Fruit fly (Drosophila melanogaster) whole organism, prepupa: Measurements from ENCODE around the gene Sec16.

Source experiments
- Blimp-1 ChIP-seq: fragments of 200-800 bp; sonication (Bioruptor generic); optimal IDR thresholded peaks from 3 replicates; lab custom pipeline; 2017; ENCODE audit warnings: missing biosample characterization, missing genetic modification characterization, mild to moderate bottlenecking, moderate library complexity, missing genetic modification reagents
- CG10631 ChIP-seq: fragments of 200-800 bp; sonication (Bioruptor generic); optimal IDR thresholded peaks from 2 replicates; lab custom pipeline; 2016; ENCODE audit warnings: missing biosample characterization, missing genetic modification characterization
- CG10669 ChIP-seq: fragments of 200-800 bp; sonication (Bioruptor generic); optimal IDR thresholded peaks from 3 replicates; lab custom pipeline; 2018; ENCODE audit warnings: missing biosample characterization, mild to moderate bottlenecking, missing genetic modification characterization, moderate library complexity
- CG11294 ChIP-seq: fragments of 200-800 bp; sonication (Bioruptor generic); IDR thresholded peaks from 2 replicates; pipeline ENCODE4 v1.3.6; 2022; ENCODE audit warnings: missing biosample characterization, missing genetic modification characterization
- CG11762 ChIP-seq: fragments of 200-800 bp; sonication (Bioruptor generic); optimal IDR thresholded peaks from 3 replicates; lab custom pipeline; 2016; ENCODE audit warnings: missing biosample characterization, missing genetic modification characterization; ENCODE audit not compliant: insufficient read depth
- CG11902 ChIP-seq: fragments of 200-800 bp; sonication (Bioruptor generic); optimal IDR thresholded peaks from 3 replicates; lab custom pipeline; 2016; ENCODE audit warnings: missing biosample characterization, missing genetic modification characterization
- CG15336 ChIP-seq: fragments of 200-800 bp; sonication (Bioruptor generic); IDR thresholded peaks from 2 replicates; pipeline ENCODE4 v1.3.6; 2022; ENCODE audit warnings: missing biosample characterization, missing genetic modification characterization
- CG1621 ChIP-seq: fragments of 200-800 bp; sonication (Bioruptor generic); optimal IDR thresholded peaks from 3 replicates; lab custom pipeline; 2018; ENCODE audit warnings: missing biosample characterization, mild to moderate bottlenecking, missing genetic modification characterization
- CG16779 ChIP-seq: fragments of 200-800 bp; sonication (Bioruptor generic); optimal IDR thresholded peaks from 3 replicates; lab custom pipeline; 2017; ENCODE audit warnings: missing biosample characterization, mild to moderate bottlenecking, missing genetic modification characterization
- CG3032 ChIP-seq: fragments of 200-800 bp; optimal IDR thresholded peaks from 2 replicates; lab custom pipeline; 2019; ENCODE audit warnings: missing biosample characterization, mild to moderate bottlenecking, missing genetic modification characterization, moderate library complexity
- CG31627 ChIP-seq: fragments of 200-800 bp; sonication (Bioruptor generic); optimal IDR thresholded peaks from 3 replicates; lab custom pipeline; 2016; ENCODE audit warnings: missing biosample characterization, missing genetic modification characterization
- CG34406 ChIP-seq: fragments of 200-800 bp; sonication (Bioruptor generic); optimal IDR thresholded peaks from 3 replicates; lab custom pipeline; 2016; ENCODE audit warnings: missing biosample characterization, missing genetic modification characterization
- CG3919 ChIP-seq: fragments of 200-800 bp; sonication (Bioruptor generic); optimal IDR thresholded peaks from 3 replicates; lab custom pipeline; 2016; ENCODE audit warnings: missing biosample characterization, missing genetic modification characterization
- CG6163 ChIP-seq: fragments of 200-800 bp; sonication (Bioruptor generic); IDR thresholded peaks from 3 replicates; pipeline ENCODE4 v1.3.6; 2022; ENCODE audit warnings: missing biosample characterization, missing genetic modification characterization
- CG6276 ChIP-seq: fragments of 200-800 bp; sonication (Bioruptor generic); optimal IDR thresholded peaks from 2 replicates; lab custom pipeline; 2017; ENCODE audit warnings: missing biosample characterization, mild to moderate bottlenecking, missing genetic modification characterization
- CG6792 ChIP-seq: fragments of 200-800 bp; sonication (Bioruptor generic); optimal IDR thresholded peaks from 3 replicates; lab custom pipeline; 2016; ENCODE audit warnings: missing biosample characterization, missing genetic modification characterization
- CG6808 ChIP-seq: fragments of 200-800 bp; sonication (Bioruptor generic); optimal IDR thresholded peaks from 3 replicates; lab custom pipeline; 2017; ENCODE audit warnings: missing biosample characterization, missing genetic modification characterization, mild to moderate bottlenecking, moderate library complexity, missing genetic modification reagents
- CG6854 ChIP-seq: fragments of 200-800 bp; sonication (Bioruptor generic); optimal IDR thresholded peaks from 2 replicates; lab custom pipeline; 2017; ENCODE audit warnings: missing biosample characterization, mild to moderate bottlenecking, missing genetic modification characterization
- CG7368 ChIP-seq: fragments of 200-800 bp; sonication (Bioruptor generic); optimal IDR thresholded peaks from 3 replicates; lab custom pipeline; 2016; ENCODE audit warnings: missing biosample characterization, missing genetic modification characterization
- CG8119 ChIP-seq: fragments of 200-800 bp; sonication (Bioruptor generic); IDR thresholded peaks from 3 replicates; pipeline ENCODE4 v1.3.6; 2022; ENCODE audit warnings: missing biosample characterization, missing genetic modification characterization
- CG8319 ChIP-seq: fragments of 200-800 bp; sonication (Bioruptor generic); optimal IDR thresholded peaks from 3 replicates; lab custom pipeline; 2016; ENCODE audit warnings: missing biosample characterization, missing genetic modification characterization
- CG8632 ChIP-seq: fragments of 200-800 bp; sonication (Bioruptor generic); optimal IDR thresholded peaks from 3 replicates; lab custom pipeline; 2016; ENCODE audit warnings: missing biosample characterization, missing genetic modification characterization
- Eip75B ChIP-seq: fragments of 200-800 bp; sonication (Bioruptor generic); optimal IDR thresholded peaks from 3 replicates; lab custom pipeline; 2016; ENCODE audit warnings: missing biosample characterization, missing genetic modification characterization
- Eip78C ChIP-seq: fragments of 200-800 bp; sonication (Bioruptor generic); peaks from one replicate; lab custom pipeline; 2016; ENCODE audit warnings: missing biosample characterization, missing genetic modification characterization
- Eip93F ChIP-seq: fragments of 200-800 bp; sonication (Bioruptor generic); optimal IDR thresholded peaks from 2 replicates; lab custom pipeline; 2016; ENCODE audit warnings: missing biosample characterization, mild to moderate bottlenecking, missing genetic modification characterization
- Ets21C ChIP-seq: fragments of 200-800 bp; sonication (Bioruptor generic); optimal IDR thresholded peaks from 3 replicates; lab custom pipeline; 2016; ENCODE audit warnings: missing biosample characterization, missing genetic modification characterization
- Ets96B ChIP-seq: fragments of 200-800 bp; optimal IDR thresholded peaks from 2 replicates; lab custom pipeline; 2019; ENCODE audit warnings: missing biosample characterization, mild to moderate bottlenecking, missing genetic modification characterization, moderate library complexity
- Gug ChIP-seq: fragments of 200-800 bp; sonication (Bioruptor generic); IDR thresholded peaks from 2 replicates; pipeline ENCODE4 v1.3.6; 2022; ENCODE audit warnings: missing biosample characterization, missing genetic modification characterization
- Hr39 ChIP-seq: fragments of 200-800 bp; sonication (Bioruptor generic); optimal IDR thresholded peaks from 2 replicates; lab custom pipeline; 2016; ENCODE audit warnings: missing biosample characterization, missing genetic modification characterization
- Lpt ChIP-seq: fragments of 200-800 bp; sonication (Bioruptor generic); optimal IDR thresholded peaks from 3 replicates; lab custom pipeline; 2016; ENCODE audit warnings: missing biosample characterization, missing genetic modification characterization
- Met ChIP-seq: fragments of 200-800 bp; sonication (Bioruptor generic); optimal IDR thresholded peaks from 3 replicates; lab custom pipeline; 2016; ENCODE audit warnings: missing biosample characterization, missing genetic modification characterization
- OdsH ChIP-seq: fragments of 200-800 bp; sonication (Bioruptor generic); optimal IDR thresholded peaks from 3 replicates; lab custom pipeline; 2016; ENCODE audit warnings: missing biosample characterization, missing genetic modification characterization
- Smox ChIP-seq: fragments of 200-800 bp; sonication (Bioruptor generic); optimal IDR thresholded peaks from 3 replicates; lab custom pipeline; 2016; ENCODE audit warnings: missing biosample characterization, missing genetic modification characterization
- Sox102F ChIP-seq: fragments of 200-800 bp; sonication (Bioruptor generic); optimal IDR thresholded peaks from 2 replicates; lab custom pipeline; 2016; ENCODE audit warnings: missing biosample characterization, mild to moderate bottlenecking, missing genetic modification characterization
- acj6 ChIP-seq: fragments of 200-800 bp; sonication (Bioruptor generic); optimal IDR thresholded peaks from 3 replicates; lab custom pipeline; 2016; ENCODE audit warnings: missing biosample characterization, missing genetic modification characterization
- cyc ChIP-seq: fragments of 200-800 bp; sonication (Bioruptor generic); optimal IDR thresholded peaks from 3 replicates; lab custom pipeline; 2016; ENCODE audit warnings: missing biosample characterization, missing genetic modification characterization
- eg ChIP-seq: fragments of 200-800 bp; sonication (Bioruptor generic); IDR thresholded peaks from 3 replicates; pipeline ENCODE4 v1.3.6; 2022; ENCODE audit warnings: missing biosample characterization, missing genetic modification characterization
- esn ChIP-seq: fragments of 200-800 bp; sonication (Bioruptor generic); optimal IDR thresholded peaks from 2 replicates; lab custom pipeline; 2016; ENCODE audit warnings: missing biosample characterization, mild to moderate bottlenecking, missing genetic modification characterization, moderate library complexity
- fd59A ChIP-seq: fragments of 200-800 bp; sonication (Bioruptor generic); optimal IDR thresholded peaks from 2 replicates; lab custom pipeline; 2017; ENCODE audit warnings: missing biosample characterization, mild to moderate bottlenecking, missing genetic modification characterization, missing genetic modification reagents
- fd85E ChIP-seq: fragments of 200-800 bp; sonication (Bioruptor generic); optimal IDR thresholded peaks from 3 replicates; lab custom pipeline; 2016; ENCODE audit warnings: missing biosample characterization, missing genetic modification characterization
- fkh ChIP-seq: fragments of 200-800 bp; sonication (Bioruptor generic); optimal IDR thresholded peaks from 3 replicates; lab custom pipeline; 2017; ENCODE audit warnings: missing biosample characterization, mild to moderate bottlenecking, missing genetic modification characterization, moderate library complexity
- lz ChIP-seq: fragments of 200-800 bp; sonication (Bioruptor generic); optimal IDR thresholded peaks from 3 replicates; lab custom pipeline; 2016; ENCODE audit warnings: missing biosample characterization, missing genetic modification characterization
- net ChIP-seq: fragments of 200-800 bp; sonication (Bioruptor generic); optimal IDR thresholded peaks from 3 replicates; lab custom pipeline; 2016; ENCODE audit warnings: missing biosample characterization, missing genetic modification characterization
- pdm3 ChIP-seq: fragments of 200-800 bp; sonication (Bioruptor generic); optimal IDR thresholded peaks from 3 replicates; lab custom pipeline; 2016; ENCODE audit warnings: missing biosample characterization, missing genetic modification characterization
- spab ChIP-seq: fragments of 200-800 bp; sonication (Bioruptor generic); optimal IDR thresholded peaks from 2 replicates; lab custom pipeline; 2017; ENCODE audit warnings: missing biosample characterization, mild to moderate bottlenecking, missing genetic modification characterization, missing genetic modification reagents
- ss ChIP-seq, 2 experiments: fragments of 200-800 bp; sonication (Bioruptor generic); optimal IDR thresholded peaks; 2 replicates in 1 of 2; 3 replicates in 1 of 2; lab custom pipeline; 2017 to 2018; ENCODE audit warnings: mild to moderate bottlenecking in 2 of 2, missing biosample characterization in 2 of 2, missing genetic modification characterization in 2 of 2, moderate library complexity in 1 of 2
- svp ChIP-seq: fragments of 200-800 bp; sonication (Bioruptor generic); peaks from one replicate; lab custom pipeline; 2016; ENCODE audit warnings: missing biosample characterization, missing genetic modification characterization
- topi ChIP-seq: fragments of 200-800 bp; sonication (Bioruptor generic); optimal IDR thresholded peaks from 3 replicates; lab custom pipeline; 2016; ENCODE audit warnings: missing biosample characterization, missing genetic modification characterization

Sec16 gene

DNA sequence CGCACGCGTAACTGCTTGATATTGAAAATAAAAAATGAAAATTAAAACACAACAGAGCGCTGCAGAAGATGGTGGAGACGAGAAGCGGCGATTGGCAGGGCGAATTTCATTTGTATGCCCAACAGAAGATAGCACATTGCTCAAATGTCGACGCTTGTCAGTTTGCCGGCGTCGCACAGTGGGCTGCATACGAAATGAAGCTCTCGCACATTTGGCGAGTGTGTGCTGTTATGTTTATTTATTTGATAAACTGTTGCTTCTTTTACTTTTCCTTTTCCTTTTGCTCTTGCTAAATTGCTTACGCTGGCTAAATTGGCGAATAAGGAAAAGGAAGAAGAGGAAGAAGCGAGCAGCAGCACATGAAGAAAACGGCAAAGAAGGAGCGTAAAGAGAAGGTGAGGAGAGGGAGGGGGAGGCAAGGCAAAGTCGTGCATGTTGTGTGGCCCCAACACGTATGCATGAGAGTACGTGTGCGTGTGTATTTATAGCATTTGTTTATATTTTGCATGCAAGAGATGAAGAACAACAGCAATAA lies 20.5 kb upstream of the Sec16 start (continued):
- TF ChIP-seq ss (GFP tag; optimal IDR thresholded peaks at IDR 0.05; lab: Kevin White, UChicago) (no peak), Lpt (GFP tag; lab: Kevin White, UChicago) (no peak), CG11902 (GFP tag; lab: Kevin White, UChicago) (no peak), CG6854 (GFP tag; lab: Kevin White, UChicago) (no peak), pdm3 (GFP tag; lab: Kevin White, UChicago) (no peak), cyc (GFP tag; lab: Kevin White, UChicago) (no peak), fd85E (GFP tag; lab: Kevin White, UChicago) (no peak), fkh (GFP tag; lab: Kevin White, UChicago) (no peak), CG3032 (tag; lab: Kevin White, UChicago) (no peak), spab (no peak), Blimp-1 (peak; percentile 9), CG16779 (tag; lab: Kevin White, UChicago) (no peak), OdsH (no peak), Gug (GFP tag; lab: Robert Waterston, UW) (no peak), CG6276 (GFP tag; lab: Kevin White, UChicago) (no peak), CG31627 (GFP tag; lab: Kevin White, UChicago) (no peak), CG1621 (no peak), Met (GFP tag; lab: Kevin White, UChicago) (no peak), acj6 (no peak), topi (no peak), CG8632 (GFP tag; lab: Kevin White, UChicago) (peak; percentile 36), CG6792 (no peak), CG11762 (GFP tag; lab: Kevin White, UChicago) (no peak), CG6808 (no peak), Eip78C (no peak), fd59A (no peak)

DNA sequence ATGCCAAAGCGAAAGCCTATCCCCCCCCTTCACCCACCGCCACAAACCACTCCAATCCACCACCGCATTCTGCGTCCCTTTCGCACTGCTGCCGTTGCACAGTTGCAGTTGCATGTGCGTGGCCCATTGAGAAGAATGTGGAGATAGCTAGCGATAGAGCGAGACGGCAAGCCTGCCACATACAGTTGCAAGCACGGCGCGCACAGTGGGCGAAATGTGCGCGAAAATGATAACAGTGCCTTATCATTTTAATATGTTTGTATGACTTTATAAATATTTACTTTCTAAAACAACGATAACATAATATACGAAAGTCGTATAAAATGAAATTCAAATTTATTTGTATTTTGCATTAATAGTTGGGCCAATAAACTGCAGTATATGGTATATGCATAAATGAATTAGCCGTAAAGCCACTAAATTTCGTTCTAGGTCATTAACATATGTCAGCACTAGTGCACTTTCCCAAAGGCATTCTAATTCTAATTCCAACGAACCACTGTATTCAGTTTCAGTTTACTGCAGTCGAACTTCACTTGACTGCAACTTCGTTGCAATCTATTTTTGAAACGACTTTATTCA lies 19.9 kb upstream of the Sec16 start:
- TF ChIP-seq CG6854 (GFP tag; lab: Kevin White, UChicago) (no peak), CG11902 (GFP tag; lab: Kevin White, UChicago) (peak; percentile 22), Lpt (GFP tag; lab: Kevin White, UChicago) (peak; percentile 93), net (GFP tag; lab: Kevin White, UChicago) (peak; percentile 91), CG10631 (peak; percentile 92), CG11294 (peak; percentile 67), CG10669 (peak; percentile 83), acj6 (peak; percentile 86), esn (GFP tag; lab: Kevin White, UChicago) (peak; percentile 85), CG7368 (GFP tag; lab: Kevin White, UChicago) (peak; percentile 52), Smox (GFP tag; lab: Kevin White, UChicago) (peak; percentile 77), CG3919 (GFP tag; lab: Kevin White, UChicago) (peak; percentile 86), Sox102F (GFP tag; lab: Kevin White, UChicago) (peak; percentile 72), Eip75B (peak; percentile 87), CG8319 (GFP tag; lab: Kevin White, UChicago) (peak; percentile 66), CG34406 (peak; percentile 77), CG8632 (GFP tag; lab: Kevin White, UChicago) (peak; percentile 77), CG6163 (peak; percentile 85), Hr39 (GFP tag; lab: Kevin White, UChicago) (peak; percentile 75), CG16779 (tag; lab: Kevin White, UChicago) (peak; percentile 83), fd85E (GFP tag; lab: Kevin White, UChicago) (peak; percentile 53), svp (GFP tag; lab: Kevin White, UChicago) (peak; percentile 88), Ets96B (tag; lab: Kevin White, UChicago) (peak; percentile 84), CG6792 (peak; percentile 80), lz (GFP tag; lab: Kevin White, UChicago) (peak; percentile 83), CG3032 (tag; lab: Kevin White, UChicago) (peak; percentile 81), Eip93F (GFP tag; lab: Kevin White, UChicago) (no peak), CG6808 (peak; percentile 83), CG8119 (peak; percentile 96), pdm3 (GFP tag; lab: Kevin White, UChicago) (peak; percentile 92), OdsH (peak; percentile 91), eg (GFP tag; lab: Robert Waterston, UW) (peak; percentile 89), CG15336 (GFP tag; lab: Robert Waterston, UW) (peak; percentile 94), spab (peak; percentile 78), fkh (GFP tag; lab: Kevin White, UChicago) (no peak), Blimp-1 (no peak), Ets21C (peak; percentile 63)
